Worm (Caenorhabditis elegans) whole organism, late embryonic: ENCODE measurements around the gene ptr-6.
A peak's percentile ranks its signal among the peaks of the same experiment; 100 is the strongest.

ENCODE experiments used
- C08G9.2 ChIP-seq: sonication (generic microtip); optimal IDR thresholded peaks from 2 replicates; lab custom pipeline; 2016; ENCODE audit warnings: mild to moderate bottlenecking, missing genetic modification characterization, moderate library complexity, missing compliant biosample characterization
- F13H6.1 ChIP-seq: sonication (generic microtip); optimal IDR thresholded peaks from 2 replicates; lab custom pipeline; 2016; ENCODE audit warnings: missing genetic modification characterization, missing compliant biosample characterization
- T23F11.4 ChIP-seq: fragments of 200-800 bp; sonication (Bioruptor generic); optimal IDR thresholded peaks from 2 replicates; lab custom pipeline; 2018; ENCODE audit warnings: mild to moderate bottlenecking, missing genetic modification characterization, missing compliant biosample characterization
- Y22D7AL.16 ChIP-seq: sonication (generic microtip); optimal IDR thresholded peaks from 2 replicates; lab custom pipeline; 2016; ENCODE audit warnings: missing genetic modification characterization, missing compliant biosample characterization
- ceh-18 ChIP-seq: sonication (generic microtip); optimal IDR thresholded peaks from 2 replicates; lab custom pipeline; 2016; ENCODE audit warnings: missing genetic modification characterization, missing compliant biosample characterization
- ceh-22 ChIP-seq: sonication (generic microtip); optimal IDR thresholded peaks from 2 replicates; lab custom pipeline; 2017; ENCODE audit warnings: missing biosample characterization, missing genetic modification characterization
- ceh-31 ChIP-seq: sonication (generic microtip); optimal IDR thresholded peaks from 2 replicates; lab custom pipeline; 2016; ENCODE audit warnings: missing genetic modification characterization, missing compliant biosample characterization
- ceh-34 ChIP-seq: sonication (generic microtip); optimal IDR thresholded peaks from 2 replicates; lab custom pipeline; 2016; ENCODE audit warnings: mild to moderate bottlenecking, missing genetic modification characterization, missing compliant biosample characterization
- ceh-45 ChIP-seq: fragments of 200-800 bp; sonication (Bioruptor generic); IDR thresholded peaks from 2 replicates; pipeline ENCODE4 v1.3.6; 2022; ENCODE audit warnings: missing genetic modification reagents, missing genetic modification characterization, missing compliant biosample characterization
- ceh-48 ChIP-seq: sonication (generic microtip); optimal IDR thresholded peaks from 2 replicates; lab custom pipeline; 2016; ENCODE audit warnings: missing genetic modification characterization, inconsistent platforms, missing compliant biosample characterization
- che-1 ChIP-seq: sonication (generic microtip); optimal IDR thresholded peaks from 2 replicates; lab custom pipeline; 2016; ENCODE audit warnings: mild to moderate bottlenecking, missing genetic modification characterization, missing compliant biosample characterization
- dve-1 ChIP-seq: sonication (generic microtip); optimal IDR thresholded peaks from 2 replicates; lab custom pipeline; 2017; ENCODE audit warnings: antibody characterized with exemption, mild to moderate bottlenecking, missing genetic modification characterization, missing compliant biosample characterization
- elt-4 ChIP-seq: sonication (generic microtip); optimal IDR thresholded peaks from 2 replicates; lab custom pipeline; 2016; ENCODE audit warnings: missing genetic modification characterization, missing compliant biosample characterization
- fax-1 ChIP-seq: sonication (generic microtip); optimal IDR thresholded peaks from 2 replicates; lab custom pipeline; 2016; ENCODE audit warnings: missing genotype, missing genetic modification characterization, missing compliant biosample characterization
- fkh-6 ChIP-seq: sonication (generic microtip); optimal IDR thresholded peaks from 2 replicates; lab custom pipeline; 2016; ENCODE audit warnings: missing genetic modification characterization, missing compliant biosample characterization
- gmeb-2 ChIP-seq: sonication (generic microtip); optimal IDR thresholded peaks from 2 replicates; lab custom pipeline; 2016; ENCODE audit warnings: missing genetic modification characterization, inconsistent platforms, missing compliant biosample characterization
- hlh-13 ChIP-seq: fragments of 200-800 bp; sonication (Bioruptor generic); optimal IDR thresholded peaks from 2 replicates; lab custom pipeline; 2018; ENCODE audit warnings: mild to moderate bottlenecking, missing genetic modification characterization, missing compliant biosample characterization
- hlh-6 ChIP-seq: sonication (generic microtip); optimal IDR thresholded peaks from 2 replicates; lab custom pipeline; 2016; ENCODE audit warnings: missing genotype, missing genetic modification characterization, missing compliant biosample characterization
- hlh-8 ChIP-seq: sonication (generic microtip); optimal IDR thresholded peaks from 2 replicates; lab custom pipeline; 2016; ENCODE audit warnings: missing genotype, missing genetic modification characterization, missing compliant biosample characterization
- lim-6 ChIP-seq: sonication (generic microtip); optimal IDR thresholded peaks from 2 replicates; lab custom pipeline; 2016; ENCODE audit warnings: missing genetic modification characterization, missing compliant biosample characterization
- lin-11 ChIP-seq: fragments of 200-800 bp; sonication (Bioruptor generic); optimal IDR thresholded peaks from 2 replicates; lab custom pipeline; 2018; ENCODE audit warnings: mild to moderate bottlenecking, missing genetic modification characterization, missing compliant biosample characterization
- nhr-11 ChIP-seq: fragments of 150-350 bp; optimal IDR thresholded peaks from 2 replicates; lab custom pipeline; 2014; ENCODE audit warnings: missing biosample characterization, missing genetic modification characterization
- npax-4 ChIP-seq: sonication (generic microtip); optimal IDR thresholded peaks from 2 replicates; lab custom pipeline; 2016; ENCODE audit warnings: missing genetic modification characterization, missing compliant biosample characterization
- odd-2 ChIP-seq: sonication (generic microtip); optimal IDR thresholded peaks from 2 replicates; lab custom pipeline; 2017; ENCODE audit warnings: antibody characterized with exemption, mild to moderate bottlenecking, missing genetic modification characterization, missing compliant biosample characterization
- pat-9 ChIP-seq: fragments of 200-800 bp; sonication (Bioruptor generic); optimal IDR thresholded peaks from 2 replicates; lab custom pipeline; 2018; ENCODE audit warnings: mild to moderate bottlenecking, missing genetic modification characterization, moderate library complexity, missing compliant biosample characterization
- pha-2 ChIP-seq: sonication (generic microtip); optimal IDR thresholded peaks from 2 replicates; lab custom pipeline; 2017; ENCODE audit warnings: mild to moderate bottlenecking, missing genetic modification characterization, missing compliant biosample characterization
- pha-4 ChIP-seq: fragments of 150-350 bp; optimal IDR thresholded peaks from 2 replicates; lab custom pipeline; 2018; ENCODE audit warnings: missing biosample characterization, missing genetic modification reagents, missing genetic modification characterization
- ref-2 ChIP-seq: sonication (generic microtip); optimal IDR thresholded peaks from 2 replicates; lab custom pipeline; 2016; ENCODE audit warnings: missing genetic modification characterization, missing compliant biosample characterization
- sdc-2 ChIP-seq: sonication (generic microtip); optimal IDR thresholded peaks from 2 replicates; lab custom pipeline; 2016; ENCODE audit warnings: missing genotype, missing genetic modification characterization, missing compliant biosample characterization
- sox-2 ChIP-seq: fragments of 200-800 bp; sonication (Bioruptor generic); IDR thresholded peaks from 2 replicates; pipeline ENCODE4 v1.3.6; 2022; ENCODE audit warnings: missing genetic modification reagents, missing genetic modification characterization, missing compliant biosample characterization
- sox-4 ChIP-seq: sonication (generic microtip); optimal IDR thresholded peaks from 2 replicates; lab custom pipeline; 2017; ENCODE audit warnings: mild to moderate bottlenecking, missing genetic modification characterization, inconsistent platforms, missing compliant biosample characterization
- unc-3 ChIP-seq, 2 experiments: fragments of 200-800 bp in 1 of 2; sonication (Bioruptor generic) in 1 of 2; sonication (generic microtip) in 1 of 2; conservative IDR thresholded peaks in 1 of 2; optimal IDR thresholded peaks in 1 of 2; 2 replicates each; pipeline versions ENCODE4 v1.3.6 to Lab custom; 2016 to 2022; ENCODE audit warnings: missing compliant biosample characterization in 2 of 2, missing genetic modification characterization in 2 of 2, missing genetic modification reagents in 1 of 2
- unc-42 ChIP-seq: sonication (generic microtip); optimal IDR thresholded peaks from 2 replicates; lab custom pipeline; 2016; ENCODE audit warnings: missing genotype, missing genetic modification characterization, missing compliant biosample characterization
- unc-86 ChIP-seq: sonication (generic microtip); optimal IDR thresholded peaks from 2 replicates; lab custom pipeline; 2016; ENCODE audit warnings: missing genetic modification characterization, missing compliant biosample characterization
- ztf-16 ChIP-seq: sonication (generic microtip); optimal IDR thresholded peaks from 2 replicates; lab custom pipeline; 2017; ENCODE audit warnings: missing genetic modification characterization, missing compliant biosample characterization

ptr-6 gene

DNA sequence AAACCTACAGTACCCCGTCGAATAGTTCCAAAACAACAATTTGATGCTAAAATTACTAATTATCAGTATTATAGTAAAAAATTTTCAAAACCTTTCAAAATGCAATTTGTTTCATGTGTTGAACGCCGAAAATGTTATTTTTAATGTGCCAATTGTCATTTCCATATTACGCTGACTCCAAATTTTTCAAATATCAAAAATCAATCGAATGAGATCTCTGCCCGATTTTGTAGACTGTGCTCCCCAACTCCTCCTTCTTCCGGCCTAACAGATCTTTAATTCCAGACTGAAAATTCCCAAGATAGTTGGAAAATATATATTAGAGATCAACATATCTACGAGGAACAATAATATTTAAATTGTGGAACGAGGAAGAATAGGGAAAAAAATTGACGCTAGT is 31.1 kb upstream of the ptr-6 start:
- TF ChIP-seq ceh-48 (tag; lab: Kevin White, UChicago) (no peak), F13H6.1 (tag; lab: Kevin White, UChicago) (no peak), dve-1 (tag; lab: Kevin White, UChicago) (no peak), Y22D7AL.16 (no peak), ceh-45 (no peak), sox-4 (no peak), sox-2 (GFP tag; lab: Robert Waterston, UW) (no peak), pha-4 (tag; lab: Kevin White, UChicago) (no peak), ceh-22 (no peak), ceh-34 (no peak), lin-11 (no peak), fax-1 (tag; lab: Kevin White, UChicago) (no peak), C08G9.2 (tag; lab: Kevin White, UChicago) (no peak), che-1 (tag; lab: Kevin White, UChicago) (no peak)

DNA sequence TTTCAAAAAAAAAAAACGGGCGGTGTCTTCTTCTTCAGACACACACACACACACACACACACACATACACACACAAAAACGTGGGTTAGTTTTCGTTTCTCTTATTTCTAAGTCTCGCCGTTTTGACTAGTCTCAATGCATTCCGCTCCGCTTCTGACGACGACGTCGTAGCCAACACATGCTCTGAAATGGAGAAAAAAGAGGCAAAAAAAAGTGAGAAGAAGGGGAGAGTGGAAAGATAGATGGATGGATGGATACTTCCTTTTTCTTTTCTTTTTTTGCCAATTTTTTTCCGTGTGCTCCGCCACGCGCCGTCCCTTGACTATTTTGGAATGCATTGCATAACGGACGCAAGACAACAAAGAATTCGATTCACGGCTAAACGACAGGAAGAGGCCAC is 30.1 kb upstream of the ptr-6 start:
- TF ChIP-seq ceh-31 (tag; lab: Kevin White, UChicago) (peak; percentile 4), hlh-6 (no peak)
- TF ChIP-seq, all 69 proteins: peak for 1

- TF ChIP-seq unc-42 = peak; percentile 9
- no peak for TF ChIP-seq pha-2 (tag; lab: Kevin White, UChicago)
These were observed 25.2 kb upstream of the ptr-6 start, which contains the start of gene drn-1 for ce11 chrII:5271729-5272322. drn-1 (minus strand) TSS chrII:5271845.

- TF ChIP-seq elt-4 = no peak
- no peak for TF ChIP-seq fkh-6
- TF ChIP-seq unc-86 = no peak
- no peak for TF ChIP-seq Y22D7AL.16
- no peak for TF ChIP-seq C08G9.2 (tag; lab: Kevin White, UChicago)
These were observed 22.3 kb upstream of the ptr-6 start for ce11 chrII:5268977-5269376.

- TF ChIP-seq fax-1 (tag; lab: Kevin White, UChicago) = no peak
- no peak for TF ChIP-seq ztf-16 (tag; lab: Kevin White, UChicago)
- no peak for TF ChIP-seq hlh-8
- TF ChIP-seq, all 69 proteins: peak for 0
These were observed 18.0 kb upstream of the ptr-6 start for ce11 chrII:5264650-5265049.

- no peak for TF ChIP-seq npax-4 (tag; lab: Kevin White, UChicago)
- no peak for TF ChIP-seq hlh-8
- TF ChIP-seq che-1 (tag; lab: Kevin White, UChicago) = no peak
- no peak for TF ChIP-seq sox-4
- no peak for TF ChIP-seq pat-9
- TF ChIP-seq ref-2 = no peak
- TF ChIP-seq sdc-2 (tag; lab: Kevin White, UChicago) = no peak
- no peak for TF ChIP-seq lim-6 (tag; lab: Kevin White, UChicago)
- no peak for TF ChIP-seq T23F11.4 (GFP tag; lab: Kevin White, UChicago)
- TF ChIP-seq gmeb-2 = no peak
- no peak for TF ChIP-seq hlh-13 (GFP tag; lab: Kevin White, UChicago)
- no peak for TF ChIP-seq odd-2 (tag; lab: Kevin White, UChicago)
- TF ChIP-seq unc-3 (GFP tag; conservative IDR thresholded peaks at IDR 0.05; lab: Robert Waterston, UW) = no peak
- TF ChIP-seq unc-3 (tag; optimal IDR thresholded peaks at IDR 0.05; lab: Kevin White, UChicago) = no peak
- no peak for TF ChIP-seq ceh-18
- TF ChIP-seq nhr-11 (tag; lab: Kevin White, UChicago) = no peak
These were observed 8.8 kb upstream of the ptr-6 start, which contains the start of gene frpr-4 for ce11 chrII:5255435-5255834. frpr-4 (minus strand) TSS chrII:5255535.
